Fruit fly (Drosophila melanogaster) whole organism, embryonic: ENCODE data around the gene CG8925.

Experiments used
- Abd-B ChIP-seq: fragments of 200-800 bp; sonication (Bioruptor generic); optimal IDR thresholded peaks from 2 replicates; lab custom pipeline; 2018; ENCODE audit warnings: missing biosample characterization, mild to moderate bottlenecking, missing genetic modification characterization, moderate library complexity
- Blimp-1 ChIP-seq: fragments of 200-800 bp; sonication (Bioruptor generic); optimal IDR thresholded peaks from 3 replicates; lab custom pipeline; 2018; ENCODE audit warnings: missing biosample characterization, missing genetic modification characterization, mild to moderate bottlenecking, moderate library complexity, missing genetic modification reagents
- CG10209 ChIP-seq: fragments of 200-800 bp; sonication (Bioruptor generic); optimal IDR thresholded peaks from 3 replicates; lab custom pipeline; 2017; ENCODE audit warnings: missing biosample characterization, mild to moderate bottlenecking, missing genetic modification characterization, missing genetic modification reagents
- CG10366 ChIP-seq: fragments of 200-800 bp; sonication (Bioruptor generic); IDR thresholded peaks from 2 replicates; pipeline ENCODE4 v1.3.6; 2022; ENCODE audit warnings: missing biosample characterization, missing genetic modification characterization
- CG10543 ChIP-seq: fragments of 200-800 bp; sonication (Bioruptor generic); optimal IDR thresholded peaks from 3 replicates; lab custom pipeline; 2017; ENCODE audit warnings: missing biosample characterization, mild to moderate bottlenecking, missing genetic modification characterization, moderate library complexity
- CG11696 ChIP-seq: fragments of 200-800 bp; sonication (Bioruptor generic); IDR thresholded peaks from 2 replicates; pipeline ENCODE4 v1.3.6; 2022; ENCODE audit warnings: missing biosample characterization, missing genetic modification characterization
- CG12071 ChIP-seq: fragments of 200-800 bp; sonication (Bioruptor generic); optimal IDR thresholded peaks from 3 replicates; lab custom pipeline; 2018; ENCODE audit warnings: missing biosample characterization, mild to moderate bottlenecking, missing genetic modification characterization
- CG12104 ChIP-seq: fragments of 200-800 bp; sonication (Bioruptor generic); optimal IDR thresholded peaks from 3 replicates; lab custom pipeline; 2016; ENCODE audit warnings: missing biosample characterization, missing genetic modification characterization
- CG12391 ChIP-seq: fragments of 200-800 bp; sonication (Bioruptor generic); optimal IDR thresholded peaks from 3 replicates; lab custom pipeline; 2018; ENCODE audit warnings: missing biosample characterization, mild to moderate bottlenecking, missing genetic modification characterization, moderate library complexity
- CG12659 ChIP-seq: fragments of 200-800 bp; sonication (Bioruptor generic); optimal IDR thresholded peaks from 3 replicates; lab custom pipeline; 2017; ENCODE audit warnings: mild to moderate bottlenecking, missing biosample characterization, missing genetic modification reagents, missing genetic modification characterization
- CG14441 ChIP-seq: fragments of 200-800 bp; sonication (Bioruptor generic); IDR thresholded peaks from 2 replicates; pipeline ENCODE4 v1.3.6; 2022; ENCODE audit warnings: missing biosample characterization, missing genetic modification characterization
- CG15269 ChIP-seq: fragments of 200-800 bp; sonication (Bioruptor generic); optimal IDR thresholded peaks from 2 replicates; lab custom pipeline; 2018; ENCODE audit warnings: missing biosample characterization, mild to moderate bottlenecking, missing genetic modification characterization, moderate library complexity
- CG15696 ChIP-seq: fragments of 200-800 bp; sonication (Bioruptor generic); optimal IDR thresholded peaks from 2 replicates; lab custom pipeline; 2019; ENCODE audit warnings: missing biosample characterization, mild to moderate bottlenecking, missing genetic modification characterization, moderate library complexity
- CG17359 ChIP-seq: fragments of 200-800 bp; sonication (Bioruptor generic); optimal IDR thresholded peaks from 3 replicates; lab custom pipeline; 2018; ENCODE audit warnings: missing biosample characterization, mild to moderate bottlenecking, missing genetic modification characterization, moderate library complexity
- CG17829 ChIP-seq: fragments of 200-800 bp; optimal IDR thresholded peaks from 2 replicates; lab custom pipeline; 2019; ENCODE audit warnings: missing biosample characterization, mild to moderate bottlenecking, missing genetic modification characterization, moderate library complexity
- CG30431 ChIP-seq: fragments of 200-800 bp; sonication (Bioruptor generic); optimal IDR thresholded peaks from 2 replicates; lab custom pipeline; 2017; ENCODE audit warnings: missing biosample characterization, missing genetic modification characterization
- CG31224 ChIP-seq: fragments of 200-800 bp; sonication (Bioruptor generic); IDR thresholded peaks from 2 replicates; pipeline ENCODE4 v1.3.6; 2022; ENCODE audit warnings: missing biosample characterization, missing genetic modification characterization
- CG32532 ChIP-seq: fragments of 200-800 bp; sonication (Bioruptor generic); IDR thresholded peaks from 2 replicates; pipeline ENCODE4 v1.3.6; 2022; ENCODE audit warnings: missing biosample characterization, missing genetic modification characterization
- CG33557 ChIP-seq: fragments of 200-800 bp; sonication (Bioruptor generic); optimal IDR thresholded peaks from 2 replicates; lab custom pipeline; 2019; ENCODE audit warnings: missing biosample characterization, mild to moderate bottlenecking, missing genetic modification characterization, moderate library complexity
- CG3847 ChIP-seq: fragments of 200-800 bp; sonication (Bioruptor generic); IDR thresholded peaks from 2 replicates; pipeline ENCODE4 v1.3.6; 2022; ENCODE audit warnings: missing biosample characterization, missing genetic modification characterization
- CG6254 ChIP-seq: fragments of 200-800 bp; sonication (Bioruptor generic); optimal IDR thresholded peaks from 3 replicates; lab custom pipeline; 2017; ENCODE audit warnings: mild to moderate bottlenecking, missing biosample characterization, missing genetic modification reagents, missing genetic modification characterization
- CG6689 ChIP-seq: fragments of 200-800 bp; sonication (Bioruptor generic); IDR thresholded peaks from 2 replicates; pipeline ENCODE4 v1.3.6; 2022; ENCODE audit warnings: missing biosample characterization, missing genetic modification characterization
- CG6854 ChIP-seq: fragments of 200-800 bp; sonication (Bioruptor generic); optimal IDR thresholded peaks from 3 replicates; lab custom pipeline; 2017; ENCODE audit warnings: missing biosample characterization, mild to moderate bottlenecking, missing genetic modification characterization
- Deaf1 ChIP-seq: fragments of 200-800 bp; optimal IDR thresholded peaks from 3 replicates; lab custom pipeline; 2019; ENCODE audit warnings: missing biosample characterization, mild to moderate bottlenecking, missing genetic modification characterization, moderate library complexity
- E2f1 ChIP-seq: fragments of 200-800 bp; sonication (Bioruptor generic); IDR thresholded peaks from 2 replicates; pipeline ENCODE4 v1.3.6; 2022; ENCODE audit warnings: missing biosample characterization, missing genetic modification characterization
- Ets65A ChIP-seq: fragments of 200-800 bp; sonication (Bioruptor generic); peaks from one replicate; lab custom pipeline; 2016; ENCODE audit warnings: missing biosample characterization, missing genetic modification characterization
- Hmr ChIP-seq: fragments of 200-800 bp; sonication (Bioruptor generic); optimal IDR thresholded peaks from 3 replicates; lab custom pipeline; 2017; ENCODE audit warnings: mild to moderate bottlenecking, missing biosample characterization, missing genetic modification reagents, missing genetic modification characterization
- Hr3 ChIP-seq: fragments of 200-800 bp; sonication (Bioruptor generic); optimal IDR thresholded peaks from 3 replicates; lab custom pipeline; 2016; ENCODE audit warnings: missing biosample characterization, missing genetic modification characterization
- Med ChIP-seq: fragments of 200-800 bp; sonication (Bioruptor generic); peaks from one replicate; lab custom pipeline; 2016; ENCODE audit warnings: missing biosample characterization, missing genetic modification characterization, mild to moderate bottlenecking, inconsistent platforms, moderate library complexity
- Stat92E ChIP-seq, 3 experiments: fragments of >200 bp in 2 of 3; fragments of 200-800 bp in 1 of 3; sonication (Bioruptor generic) in 1 of 3; optimal IDR thresholded peaks; 2 replicates each; lab custom pipeline; 2017 to 2019; ENCODE audit warnings: missing biosample characterization in 3 of 3, missing genetic modification characterization in 3 of 3, mild to moderate bottlenecking in 1 of 3, moderate library complexity in 1 of 3
- bsh ChIP-seq, 2 experiments: fragments of 200-800 bp; sonication (Bioruptor generic); optimal IDR thresholded peaks; 2 replicates each; lab custom pipeline; 2017 to 2018; ENCODE audit warnings: mild to moderate bottlenecking in 2 of 2, missing biosample characterization in 2 of 2, missing genetic modification characterization in 2 of 2, moderate library complexity in 1 of 2
- cato ChIP-seq: fragments of 200-800 bp; sonication (Bioruptor generic); optimal IDR thresholded peaks from 2 replicates; lab custom pipeline; 2016; ENCODE audit warnings: missing biosample characterization, missing genetic modification characterization, borderline replicate concordance
- crc ChIP-seq: fragments of 200-800 bp; sonication (Bioruptor generic); optimal IDR thresholded peaks from 2 replicates; lab custom pipeline; 2016; ENCODE audit warnings: missing biosample characterization, missing genetic modification characterization
- dmrt11E ChIP-seq: fragments of 200-800 bp; sonication (Bioruptor generic); optimal IDR thresholded peaks from 3 replicates; lab custom pipeline; 2018; ENCODE audit warnings: missing biosample characterization, mild to moderate bottlenecking, missing genetic modification characterization, moderate library complexity
- gcm ChIP-seq: fragments of 200-800 bp; sonication (Bioruptor generic); optimal IDR thresholded peaks from 2 replicates; lab custom pipeline; 2019; ENCODE audit warnings: missing biosample characterization, mild to moderate bottlenecking, missing genetic modification characterization, moderate library complexity
- lbe ChIP-seq: fragments of 200-800 bp; sonication (Bioruptor generic); optimal IDR thresholded peaks from 2 replicates; lab custom pipeline; 2016; ENCODE audit warnings: missing biosample characterization, mild to moderate bottlenecking, missing genetic modification characterization
- lola ChIP-seq, 3 experiments: fragments of >200 bp in 2 of 3; fragments of 200-800 bp in 1 of 3; sonication (Bioruptor generic) in 1 of 3; optimal IDR thresholded peaks; 2 replicates each; lab custom pipeline; 2017 to 2019; ENCODE audit warnings: missing biosample characterization in 3 of 3, missing genetic modification characterization in 3 of 3, mild to moderate bottlenecking in 1 of 3, moderate library complexity in 1 of 3
- nmo ChIP-seq: fragments of 200-800 bp; sonication (Bioruptor generic); optimal IDR thresholded peaks from 2 replicates; lab custom pipeline; 2018; ENCODE audit warnings: missing biosample characterization, mild to moderate bottlenecking, missing genetic modification characterization, moderate library complexity
- p53 ChIP-seq: fragments of 200-800 bp; sonication (Bioruptor generic); optimal IDR thresholded peaks from 2 replicates; lab custom pipeline; 2016; ENCODE audit warnings: missing biosample characterization, missing genetic modification characterization
- ro ChIP-seq: fragments of 200-800 bp; sonication (Bioruptor generic); IDR thresholded peaks from 2 replicates; pipeline ENCODE4 v1.3.6; 2022; ENCODE audit warnings: missing biosample characterization, missing genetic modification characterization
- schlank ChIP-seq: fragments of 200-800 bp; sonication (Bioruptor generic); optimal IDR thresholded peaks from 2 replicates; lab custom pipeline; 2018; ENCODE audit warnings: missing biosample characterization, mild to moderate bottlenecking, missing genetic modification characterization
- sens ChIP-seq: fragments of 200-800 bp; sonication (Bioruptor generic); peaks from one replicate; lab custom pipeline; 2016; ENCODE audit warnings: missing biosample characterization, missing genetic modification characterization
- sisA ChIP-seq: fragments of 200-800 bp; sonication (Bioruptor generic); IDR thresholded peaks from 2 replicates; pipeline ENCODE4 v1.3.6; 2022; ENCODE audit warnings: missing biosample characterization, missing genetic modification characterization
- so ChIP-seq: fragments of 200-800 bp; sonication (Bioruptor generic); IDR thresholded peaks from 3 replicates; pipeline ENCODE4 v1.3.6; 2022; ENCODE audit warnings: missing biosample characterization, missing genetic modification characterization
- tna ChIP-seq: fragments of 200-800 bp; sonication (Bioruptor generic); IDR thresholded peaks from 2 replicates; pipeline ENCODE4 v1.3.6; 2022; ENCODE audit warnings: missing biosample characterization, missing genetic modification characterization; ENCODE audit not compliant: partially characterized antibody
- trem ChIP-seq: fragments of 200-800 bp; optimal IDR thresholded peaks from 3 replicates; lab custom pipeline; 2019; ENCODE audit warnings: missing biosample characterization, mild to moderate bottlenecking, missing genetic modification characterization, moderate library complexity
- twi ChIP-seq: fragments of 200-800 bp; optimal IDR thresholded peaks from 2 replicates; lab custom pipeline; 2019; ENCODE audit warnings: missing biosample characterization, mild to moderate bottlenecking, missing genetic modification characterization, moderate library complexity

Gene CG8925

DNA sequence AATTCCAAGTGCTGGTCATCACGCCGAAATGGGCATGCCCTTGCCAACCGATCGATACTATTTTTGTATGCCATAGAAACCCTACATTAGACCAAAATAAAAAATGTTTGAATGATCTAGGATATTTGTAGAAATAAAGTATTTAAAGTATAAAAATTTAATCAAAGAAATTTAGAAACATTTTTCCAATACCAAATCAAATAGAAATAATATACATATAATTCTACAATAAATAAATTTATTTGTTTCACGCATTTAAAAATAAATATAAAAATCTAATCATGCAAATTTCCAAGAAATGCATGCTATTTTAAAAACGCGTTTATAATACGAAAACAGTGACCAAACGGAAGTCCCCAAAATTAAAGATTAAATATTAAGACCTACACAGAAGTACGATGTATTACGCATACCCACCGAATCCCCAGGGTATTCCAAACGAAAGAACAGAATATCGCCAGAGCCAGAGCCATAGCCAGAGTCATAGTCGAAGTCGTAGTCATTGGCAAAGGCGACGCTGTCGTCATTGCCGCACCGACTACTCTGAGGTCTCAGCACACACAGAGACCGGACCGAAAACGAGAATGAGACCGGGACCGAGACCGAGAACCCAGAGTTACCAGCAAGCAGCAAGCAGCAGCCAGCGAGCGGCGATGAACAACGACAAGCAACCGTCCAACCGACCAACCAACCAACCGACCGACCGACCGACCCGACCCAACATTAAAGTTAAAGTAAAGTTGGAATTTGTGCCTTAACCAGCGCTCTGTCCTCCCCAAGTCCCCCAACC lies 37.3 kb downstream of the CG8925 start (continued):
- TF ChIP-seq Hr3 (GFP tag; lab: Kevin White, UChicago) (peak; percentile 61), CG11696 (GFP tag; lab: Robert Waterston, UW) (peak; percentile 37; the same call in 1 of the 2 replicates), Ets65A (GFP tag; lab: Kevin White, UChicago) (peak; percentile 73), bsh (GFP tag; optimal IDR thresholded peaks at IDR 0.05; lab: Kevin White, UChicago) (peak; percentile 55 to 59), CG10543 (peak; percentile 83), CG30431 (GFP tag; lab: Kevin White, UChicago) (peak; percentile 34), CG12071 (GFP tag; lab: Kevin White, UChicago) (peak; percentile 4), crc (GFP tag; lab: Kevin White, UChicago) (no peak), so (GFP tag; lab: Robert Waterston, UW) (0 out of 3 replicates have a peak, but pooled peaks have one; percentile 42), CG12391 (tag; lab: Kevin White, UChicago) (peak; percentile 61), CG6854 (GFP tag; lab: Kevin White, UChicago) (no peak), CG12659 (peak; percentile 24), CG31224 (GFP tag; lab: Robert Waterston, UW) (peak; percentile 65), trem (tag; lab: Kevin White, UChicago) (peak; percentile 20), ro (GFP tag; lab: Robert Waterston, UW) (no peak), gcm (peak; percentile 6), Abd-B (GFP tag; lab: Kevin White, UChicago) (peak; percentile 48), p53 (no peak), CG15269 (peak; percentile 60), sens (GFP tag; lab: Kevin White, UChicago) (peak; percentile 74), CG14441 (GFP tag; lab: Robert Waterston, UW) (peak; percentile 25; the same call in 1 of the 2 replicates), twi (tag; lab: Kevin White, UChicago) (peak; percentile 2), CG6254 (GFP tag; lab: Kevin White, UChicago) (peak; percentile 8), dmrt11E (peak; percentile 73), Stat92E (GFP tag; optimal IDR thresholded peaks at IDR 0.05; lab: Kevin White, UChicago) (peak in 1 of 3 experiments; percentile 40), CG33557 (peak; percentile 33), lola (GFP tag; optimal IDR thresholded peaks at IDR 0.05; lab: Kevin White, UChicago) (peak in 1 of 3 experiments; percentile 84), schlank (tag; lab: Kevin White, UChicago) (peak; percentile 26), Blimp-1 (GFP tag; lab: Kevin White, UChicago) (peak; percentile 41), nmo (GFP tag; lab: Kevin White, UChicago) (peak; percentile 67), tna (GFP tag; lab: Robert Waterston, UW) (peak; percentile 31; the same call in 1 of the 2 replicates), sisA (GFP tag; lab: Robert Waterston, UW) (peak; percentile 3; the same call in 1 of the 2 replicates), CG17829 (peak; percentile 58), lbe (GFP tag; lab: Kevin White, UChicago) (peak; percentile 28), CG3847 (0 out of 2 replicates have a peak, but pooled peaks have one; percentile 11), CG32532 (GFP tag; lab: Robert Waterston, UW) (peak; percentile 57; the same call in 1 of the 2 replicates), CG6689 (GFP tag; lab: Robert Waterston, UW) (peak; percentile 40; the same call in 1 of the 2 replicates), CG12104 (GFP tag; lab: Kevin White, UChicago) (peak; percentile 8), E2f1 (GFP tag; lab: Robert Waterston, UW) (no peak), CG10209 (GFP tag; lab: Kevin White, UChicago) (peak; percentile 41), CG10366 (GFP tag; lab: Robert Waterston, UW) (no peak), Deaf1 (tag; lab: Kevin White, UChicago) (peak; percentile 73), Hmr (GFP tag; lab: Kevin White, UChicago) (peak; percentile 39), cato (GFP tag; lab: Kevin White, UChicago) (peak; percentile 29), CG15696 (peak; percentile 24), CG17359 (tag; lab: Kevin White, UChicago) (peak; percentile 15), Med (peak; percentile 83)
